Fruit fly (Drosophila melanogaster) whole organism, prepupa: ENCODE data around the gene CG13458.

Source experiments
- Blimp-1 ChIP-seq: fragments of 200-800 bp; sonication (Bioruptor generic); optimal IDR thresholded peaks from 3 replicates; lab custom pipeline; 2017; ENCODE audit warnings: missing biosample characterization, missing genetic modification characterization, mild to moderate bottlenecking, moderate library complexity, missing genetic modification reagents
- CG10631 ChIP-seq: fragments of 200-800 bp; sonication (Bioruptor generic); optimal IDR thresholded peaks from 2 replicates; lab custom pipeline; 2016; ENCODE audit warnings: missing biosample characterization, missing genetic modification characterization
- CG10669 ChIP-seq: fragments of 200-800 bp; sonication (Bioruptor generic); optimal IDR thresholded peaks from 3 replicates; lab custom pipeline; 2018; ENCODE audit warnings: missing biosample characterization, mild to moderate bottlenecking, missing genetic modification characterization, moderate library complexity
- CG11902 ChIP-seq: fragments of 200-800 bp; sonication (Bioruptor generic); optimal IDR thresholded peaks from 3 replicates; lab custom pipeline; 2016; ENCODE audit warnings: missing biosample characterization, missing genetic modification characterization
- CG15336 ChIP-seq: fragments of 200-800 bp; sonication (Bioruptor generic); IDR thresholded peaks from 2 replicates; pipeline ENCODE4 v1.3.6; 2022; ENCODE audit warnings: missing biosample characterization, missing genetic modification characterization
- CG16779 ChIP-seq: fragments of 200-800 bp; sonication (Bioruptor generic); optimal IDR thresholded peaks from 3 replicates; lab custom pipeline; 2017; ENCODE audit warnings: missing biosample characterization, mild to moderate bottlenecking, missing genetic modification characterization
- CG3032 ChIP-seq: fragments of 200-800 bp; optimal IDR thresholded peaks from 2 replicates; lab custom pipeline; 2019; ENCODE audit warnings: missing biosample characterization, mild to moderate bottlenecking, missing genetic modification characterization, moderate library complexity
- CG31627 ChIP-seq: fragments of 200-800 bp; sonication (Bioruptor generic); optimal IDR thresholded peaks from 3 replicates; lab custom pipeline; 2016; ENCODE audit warnings: missing biosample characterization, missing genetic modification characterization
- CG32006 ChIP-seq: fragments of 200-800 bp; sonication (Bioruptor generic); optimal IDR thresholded peaks from 3 replicates; lab custom pipeline; 2017; ENCODE audit warnings: missing biosample characterization, mild to moderate bottlenecking, missing genetic modification characterization
- CG34406 ChIP-seq: fragments of 200-800 bp; sonication (Bioruptor generic); optimal IDR thresholded peaks from 3 replicates; lab custom pipeline; 2016; ENCODE audit warnings: missing biosample characterization, missing genetic modification characterization
- CG3919 ChIP-seq: fragments of 200-800 bp; sonication (Bioruptor generic); optimal IDR thresholded peaks from 3 replicates; lab custom pipeline; 2016; ENCODE audit warnings: missing biosample characterization, missing genetic modification characterization
- CG4318 ChIP-seq: fragments of 200-800 bp; sonication (Bioruptor generic); optimal IDR thresholded peaks from 3 replicates; lab custom pipeline; 2017; ENCODE audit warnings: missing biosample characterization, mild to moderate bottlenecking, missing genetic modification characterization
- CG6163 ChIP-seq: fragments of 200-800 bp; sonication (Bioruptor generic); IDR thresholded peaks from 3 replicates; pipeline ENCODE4 v1.3.6; 2022; ENCODE audit warnings: missing biosample characterization, missing genetic modification characterization
- CG6276 ChIP-seq: fragments of 200-800 bp; sonication (Bioruptor generic); optimal IDR thresholded peaks from 2 replicates; lab custom pipeline; 2017; ENCODE audit warnings: missing biosample characterization, mild to moderate bottlenecking, missing genetic modification characterization
- CG6792 ChIP-seq: fragments of 200-800 bp; sonication (Bioruptor generic); optimal IDR thresholded peaks from 3 replicates; lab custom pipeline; 2016; ENCODE audit warnings: missing biosample characterization, missing genetic modification characterization
- CG6808 ChIP-seq: fragments of 200-800 bp; sonication (Bioruptor generic); optimal IDR thresholded peaks from 3 replicates; lab custom pipeline; 2017; ENCODE audit warnings: missing biosample characterization, missing genetic modification characterization, mild to moderate bottlenecking, moderate library complexity, missing genetic modification reagents
- CG6854 ChIP-seq: fragments of 200-800 bp; sonication (Bioruptor generic); optimal IDR thresholded peaks from 2 replicates; lab custom pipeline; 2017; ENCODE audit warnings: missing biosample characterization, mild to moderate bottlenecking, missing genetic modification characterization
- CG7368 ChIP-seq: fragments of 200-800 bp; sonication (Bioruptor generic); optimal IDR thresholded peaks from 3 replicates; lab custom pipeline; 2016; ENCODE audit warnings: missing biosample characterization, missing genetic modification characterization
- CG8119 ChIP-seq: fragments of 200-800 bp; sonication (Bioruptor generic); IDR thresholded peaks from 3 replicates; pipeline ENCODE4 v1.3.6; 2022; ENCODE audit warnings: missing biosample characterization, missing genetic modification characterization
- CG8319 ChIP-seq: fragments of 200-800 bp; sonication (Bioruptor generic); optimal IDR thresholded peaks from 3 replicates; lab custom pipeline; 2016; ENCODE audit warnings: missing biosample characterization, missing genetic modification characterization
- CG8632 ChIP-seq: fragments of 200-800 bp; sonication (Bioruptor generic); optimal IDR thresholded peaks from 3 replicates; lab custom pipeline; 2016; ENCODE audit warnings: missing biosample characterization, missing genetic modification characterization
- Eip75B ChIP-seq: fragments of 200-800 bp; sonication (Bioruptor generic); optimal IDR thresholded peaks from 3 replicates; lab custom pipeline; 2016; ENCODE audit warnings: missing biosample characterization, missing genetic modification characterization
- Eip78C ChIP-seq: fragments of 200-800 bp; sonication (Bioruptor generic); peaks from one replicate; lab custom pipeline; 2016; ENCODE audit warnings: missing biosample characterization, missing genetic modification characterization
- Eip93F ChIP-seq: fragments of 200-800 bp; sonication (Bioruptor generic); optimal IDR thresholded peaks from 2 replicates; lab custom pipeline; 2016; ENCODE audit warnings: missing biosample characterization, mild to moderate bottlenecking, missing genetic modification characterization
- Ets21C ChIP-seq: fragments of 200-800 bp; sonication (Bioruptor generic); optimal IDR thresholded peaks from 3 replicates; lab custom pipeline; 2016; ENCODE audit warnings: missing biosample characterization, missing genetic modification characterization
- Hr38 ChIP-seq: sonication (Bioruptor generic); optimal IDR thresholded peaks from 2 replicates; lab custom pipeline; 2016; ENCODE audit warnings: missing biosample characterization, missing genetic modification characterization
- Hr4 ChIP-seq: fragments of 200-800 bp; sonication (Bioruptor generic); optimal IDR thresholded peaks from 3 replicates; lab custom pipeline; 2016; ENCODE audit warnings: missing biosample characterization, missing genetic modification characterization
- Lpt ChIP-seq: fragments of 200-800 bp; sonication (Bioruptor generic); optimal IDR thresholded peaks from 3 replicates; lab custom pipeline; 2016; ENCODE audit warnings: missing biosample characterization, missing genetic modification characterization
- Met ChIP-seq: fragments of 200-800 bp; sonication (Bioruptor generic); optimal IDR thresholded peaks from 3 replicates; lab custom pipeline; 2016; ENCODE audit warnings: missing biosample characterization, missing genetic modification characterization
- OdsH ChIP-seq: fragments of 200-800 bp; sonication (Bioruptor generic); optimal IDR thresholded peaks from 3 replicates; lab custom pipeline; 2016; ENCODE audit warnings: missing biosample characterization, missing genetic modification characterization
- Smox ChIP-seq: fragments of 200-800 bp; sonication (Bioruptor generic); optimal IDR thresholded peaks from 3 replicates; lab custom pipeline; 2016; ENCODE audit warnings: missing biosample characterization, missing genetic modification characterization
- Sox102F ChIP-seq: fragments of 200-800 bp; sonication (Bioruptor generic); optimal IDR thresholded peaks from 2 replicates; lab custom pipeline; 2016; ENCODE audit warnings: missing biosample characterization, mild to moderate bottlenecking, missing genetic modification characterization
- Sox14 ChIP-seq: fragments of 200-800 bp; sonication (Bioruptor generic); optimal IDR thresholded peaks from 3 replicates; lab custom pipeline; 2016; ENCODE audit warnings: missing biosample characterization, missing genetic modification characterization
- Sox15 ChIP-seq: fragments of 200-800 bp; sonication (Bioruptor generic); optimal IDR thresholded peaks from 3 replicates; lab custom pipeline; 2016; ENCODE audit warnings: missing biosample characterization, missing genetic modification characterization
- dac ChIP-seq: fragments of 200-800 bp; sonication (Bioruptor generic); optimal IDR thresholded peaks from 2 replicates; lab custom pipeline; 2017; ENCODE audit warnings: missing biosample characterization, mild to moderate bottlenecking, missing genetic modification characterization
- dsx ChIP-seq: fragments of 200-800 bp; optimal IDR thresholded peaks from 3 replicates; lab custom pipeline; 2019; ENCODE audit warnings: missing biosample characterization, mild to moderate bottlenecking, missing genetic modification characterization, moderate library complexity; ENCODE audit not compliant: poor library complexity, severe bottlenecking
- eg ChIP-seq: fragments of 200-800 bp; sonication (Bioruptor generic); IDR thresholded peaks from 3 replicates; pipeline ENCODE4 v1.3.6; 2022; ENCODE audit warnings: missing biosample characterization, missing genetic modification characterization
- esn ChIP-seq: fragments of 200-800 bp; sonication (Bioruptor generic); optimal IDR thresholded peaks from 2 replicates; lab custom pipeline; 2016; ENCODE audit warnings: missing biosample characterization, mild to moderate bottlenecking, missing genetic modification characterization, moderate library complexity
- lz ChIP-seq: fragments of 200-800 bp; sonication (Bioruptor generic); optimal IDR thresholded peaks from 3 replicates; lab custom pipeline; 2016; ENCODE audit warnings: missing biosample characterization, missing genetic modification characterization
- net ChIP-seq: fragments of 200-800 bp; sonication (Bioruptor generic); optimal IDR thresholded peaks from 3 replicates; lab custom pipeline; 2016; ENCODE audit warnings: missing biosample characterization, missing genetic modification characterization
- pdm3 ChIP-seq: fragments of 200-800 bp; sonication (Bioruptor generic); optimal IDR thresholded peaks from 3 replicates; lab custom pipeline; 2016; ENCODE audit warnings: missing biosample characterization, missing genetic modification characterization
- salr ChIP-seq, 2 experiments: fragments of 200-800 bp; sonication (Bioruptor generic); optimal IDR thresholded peaks; 3 replicates each; lab custom pipeline; 2016 to 2018; ENCODE audit warnings: missing biosample characterization in 2 of 2, missing genetic modification characterization in 2 of 2, mild to moderate bottlenecking in 1 of 2
- ss ChIP-seq, 2 experiments: fragments of 200-800 bp; sonication (Bioruptor generic); optimal IDR thresholded peaks; 2 replicates in 1 of 2; 3 replicates in 1 of 2; lab custom pipeline; 2017 to 2018; ENCODE audit warnings: mild to moderate bottlenecking in 2 of 2, missing biosample characterization in 2 of 2, missing genetic modification characterization in 2 of 2, moderate library complexity in 1 of 2
- svp ChIP-seq: fragments of 200-800 bp; sonication (Bioruptor generic); peaks from one replicate; lab custom pipeline; 2016; ENCODE audit warnings: missing biosample characterization, missing genetic modification characterization
- topi ChIP-seq: fragments of 200-800 bp; sonication (Bioruptor generic); optimal IDR thresholded peaks from 3 replicates; lab custom pipeline; 2016; ENCODE audit warnings: missing biosample characterization, missing genetic modification characterization
- vri ChIP-seq: fragments of 200-800 bp; sonication (Bioruptor generic); optimal IDR thresholded peaks from 3 replicates; lab custom pipeline; 2016; ENCODE audit warnings: missing biosample characterization, mild to moderate bottlenecking, missing genetic modification characterization

The CG13458 gene

dm6 chr3L:15107776-15108379, 5.5 kb upstream of the CG13458 start (continued):
- TF ChIP-seq CG11902 (GFP tag; lab: Kevin White, UChicago): peak; percentile 94
- peak; percentile 95 for TF ChIP-seq ss (GFP tag; optimal IDR thresholded peaks at IDR 0.05; lab: Kevin White, UChicago)
- TF ChIP-seq pdm3: peak; percentile 92
- no peak for TF ChIP-seq Hr38 (GFP tag; lab: Kevin White, UChicago)
- TF ChIP-seq salr (GFP tag; optimal IDR thresholded peaks at IDR 0.05; lab: Kevin White, UChicago): peak; percentile 84 to 99
- TF ChIP-seq Eip78C (GFP tag; lab: Kevin White, UChicago): peak; percentile 99
- TF ChIP-seq CG6163: peak; percentile 82
- peak; percentile 96 for TF ChIP-seq lz (GFP tag; lab: Kevin White, UChicago)
- peak; percentile 95 for TF ChIP-seq Eip75B (GFP tag; lab: Kevin White, UChicago)

- TF ChIP-seq eg (GFP tag; lab: Robert Waterston, UW) (peak; percentile 53), Hr38 (GFP tag; lab: Kevin White, UChicago) (no peak), CG15336 (peak; percentile 13; the same call in 1 of the 2 replicates), CG6276 (GFP tag; lab: Kevin White, UChicago) (peak; percentile 39), Sox14 (no peak), Eip93F (GFP tag; lab: Kevin White, UChicago) (no peak), topi (GFP tag; lab: Kevin White, UChicago) (no peak), CG8632 (GFP tag; lab: Kevin White, UChicago) (no peak), CG16779 (no peak)
- TF ChIP-seq, all 60 proteins: peak for 3
These were observed 4.8 kb upstream of the CG13458 start for dm6 chr3L:15108524-15108923.

dm6 chr3L:15108948-15109347, 4.4 kb upstream of the CG13458 start:
- TF ChIP-seq vri (GFP tag; lab: Kevin White, UChicago) (no peak), svp (GFP tag; lab: Kevin White, UChicago) (no peak), OdsH (GFP tag; lab: Kevin White, UChicago) (no peak), CG10631 (GFP tag; lab: Kevin White, UChicago) (no peak), Blimp-1 (GFP tag; lab: Kevin White, UChicago) (no peak), Ets21C (GFP tag; lab: Kevin White, UChicago) (no peak), eg (GFP tag; lab: Robert Waterston, UW) (no peak), CG6854 (GFP tag; lab: Kevin White, UChicago) (no peak), CG3919 (GFP tag; lab: Kevin White, UChicago) (no peak), esn (GFP tag; lab: Kevin White, UChicago) (peak; percentile 39), CG6808 (GFP tag; lab: Kevin White, UChicago) (no peak), Sox14 (peak; percentile 8), CG6792 (GFP tag; lab: Kevin White, UChicago) (peak; percentile 21), CG6276 (GFP tag; lab: Kevin White, UChicago) (no peak), CG4318 (peak; percentile 39), CG16779 (no peak), dsx (GFP tag; lab: Kevin White, UChicago) (peak; percentile 5), Lpt (peak; percentile 12), CG8119 (GFP tag; lab: Robert Waterston, UW) (peak; percentile 66; the same call in 2 of the 3 replicates), pdm3 (no peak), CG8632 (GFP tag; lab: Kevin White, UChicago) (peak; percentile 22), CG10669 (GFP tag; lab: Kevin White, UChicago) (no peak), CG6163 (peak; percentile 17; the same call in 2 of the 3 replicates), CG31627 (no peak), CG8319 (no peak), CG15336 (peak; percentile 17; the same call in 1 of the 2 replicates), Hr4 (GFP tag; lab: Kevin White, UChicago) (no peak), CG34406 (GFP tag; lab: Kevin White, UChicago) (no peak), CG3032 (tag; lab: Kevin White, UChicago) (peak; percentile 53), CG32006 (GFP tag; lab: Kevin White, UChicago) (no peak), Met (GFP tag; lab: Kevin White, UChicago) (peak; percentile 5), Sox15 (GFP tag; lab: Kevin White, UChicago) (no peak), dac (GFP tag; lab: Kevin White, UChicago) (no peak), ss (GFP tag; optimal IDR thresholded peaks at IDR 0.05; lab: Kevin White, UChicago) (no peak), net (GFP tag; lab: Kevin White, UChicago) (no peak), Sox102F (no peak), Eip75B (GFP tag; lab: Kevin White, UChicago) (no peak), CG7368 (no peak), Smox (GFP tag; lab: Kevin White, UChicago) (no peak)
